Worm (Caenorhabditis elegans) whole organism, young adult: Measurements from ENCODE around the gene sru-38.

Experiments used
- B0035.1 ChIP-seq: sonication (generic microtip); optimal IDR thresholded peaks from 2 replicates; lab custom pipeline; 2016; ENCODE audit warnings: missing genetic modification characterization, mild to moderate bottlenecking, missing compliant biosample characterization, missing genotype, missing genetic modification reagents
- B0261.1 ChIP-seq: sonication (generic microtip); optimal IDR thresholded peaks from 2 replicates; lab custom pipeline; 2016; ENCODE audit warnings: mild to moderate bottlenecking, missing genetic modification characterization, moderate library complexity, missing compliant biosample characterization
- C06A6.2 ChIP-seq: fragments of 200-800 bp; sonication (Bioruptor generic); conservative IDR thresholded peaks from 2 replicates; pipeline ENCODE4 v1.3.6; 2022; ENCODE audit warnings: missing genetic modification characterization, missing compliant biosample characterization
- C17E4.6 ChIP-seq: fragments of 200-800 bp; sonication (Bioruptor generic); IDR thresholded peaks from 2 replicates; pipeline ENCODE4 v1.3.6; 2022; ENCODE audit warnings: missing genetic modification reagents, missing genetic modification characterization, missing compliant biosample characterization
- F33H1.4 ChIP-seq: fragments of 200-800 bp; sonication (Bioruptor generic); IDR thresholded peaks from 2 replicates; pipeline ENCODE4 v1.3.6; 2022; ENCODE audit warnings: missing genetic modification reagents, missing genetic modification characterization, missing compliant biosample characterization
- F57A8.1 ChIP-seq: fragments of 200-800 bp; sonication (Bioruptor generic); optimal IDR thresholded peaks from 2 replicates; lab custom pipeline; 2018; ENCODE audit warnings: mild to moderate bottlenecking, missing genetic modification characterization, moderate library complexity, missing compliant biosample characterization
- K11D2.4 ChIP-seq: fragments of 200-800 bp; sonication (Bioruptor generic); IDR thresholded peaks from 2 replicates; pipeline ENCODE4 v1.3.6; 2022; ENCODE audit warnings: missing genetic modification reagents, missing genetic modification characterization, missing compliant biosample characterization
- Y67H2A.10 ChIP-seq: fragments of 200-800 bp; sonication (Bioruptor generic); conservative IDR thresholded peaks from 2 replicates; pipeline ENCODE4 v1.3.6; 2022; ENCODE audit warnings: missing genetic modification reagents, missing genetic modification characterization, missing compliant biosample characterization
- ZK185.1 ChIP-seq: sonication (generic microtip); optimal IDR thresholded peaks from 2 replicates; lab custom pipeline; 2016; ENCODE audit warnings: mild to moderate bottlenecking, missing genetic modification characterization, missing compliant biosample characterization; ENCODE audit not compliant: poor library complexity, severe bottlenecking
- akir-1 ChIP-seq: fragments of 200-800 bp; sonication (Bioruptor generic); optimal IDR thresholded peaks from 2 replicates; lab custom pipeline; 2018; ENCODE audit warnings: mild to moderate bottlenecking, missing genetic modification characterization, moderate library complexity, missing compliant biosample characterization
- ama-1 ChIP-seq, 3 experiments: fragments of 150-350 bp in 1 of 3; sonication (generic microtip) in 2 of 3; optimal IDR thresholded peaks; 2 replicates each; lab custom pipeline; 2014 to 2018; ENCODE audit warnings: missing biosample characterization in 2 of 3, missing genetic modification characterization in 2 of 3, missing genetic modification reagents in 2 of 3
- atf-7 ChIP-seq: sonication (generic microtip); optimal IDR thresholded peaks from 2 replicates; lab custom pipeline; 2017; ENCODE audit warnings: mild to moderate bottlenecking, missing genetic modification characterization, missing compliant biosample characterization
- bed-1 ChIP-seq: fragments of 200-800 bp; sonication (Bioruptor generic); IDR thresholded peaks from 2 replicates; pipeline ENCODE4 v1.3.6; 2022; ENCODE audit warnings: missing genetic modification reagents, missing genetic modification characterization, missing compliant biosample characterization
- cebp-2 ChIP-seq: fragments of 200-800 bp; sonication (Bioruptor generic); IDR thresholded peaks from 2 replicates; pipeline ENCODE4 v1.3.6; 2022; ENCODE audit warnings: missing genetic modification characterization, missing compliant biosample characterization
- ceh-100 ChIP-seq: fragments of 200-800 bp; sonication (Bioruptor generic); IDR thresholded peaks from 2 replicates; pipeline ENCODE4 v1.3.6; 2022; ENCODE audit warnings: missing genetic modification reagents, missing genetic modification characterization, missing compliant biosample characterization
- ceh-58 ChIP-seq: fragments of 200-800 bp; sonication (Bioruptor generic); IDR thresholded peaks from 2 replicates; pipeline ENCODE4 v1.3.6; 2022; ENCODE audit warnings: missing genetic modification characterization, missing compliant biosample characterization
- die-1 ChIP-seq: sonication (generic microtip); optimal IDR thresholded peaks from 2 replicates; lab custom pipeline; 2016; ENCODE audit warnings: missing genotype, mild to moderate bottlenecking, missing genetic modification characterization, missing compliant biosample characterization
- efl-1 ChIP-seq: fragments of 150-350 bp; optimal IDR thresholded peaks from 2 replicates; lab custom pipeline; 2014; ENCODE audit warnings: missing biosample characterization, missing genetic modification reagents, missing genetic modification characterization
- egl-18 ChIP-seq: fragments of 200-800 bp; sonication (Bioruptor generic); IDR thresholded peaks from 2 replicates; pipeline ENCODE4 v1.3.6; 2022; ENCODE audit warnings: missing genetic modification reagents, missing genetic modification characterization, missing compliant biosample characterization
- gei-17 ChIP-seq: fragments of 200-800 bp; sonication (Bioruptor generic); optimal IDR thresholded peaks from 2 replicates; lab custom pipeline; 2018; ENCODE audit warnings: mild to moderate bottlenecking, missing genetic modification characterization, missing compliant biosample characterization
- him-1 ChIP-seq: sonication (generic microtip); optimal IDR thresholded peaks from 2 replicates; lab custom pipeline; 2016; ENCODE audit warnings: missing genotype, missing genetic modification reagents, missing genetic modification characterization, missing compliant biosample characterization
- hlh-26 ChIP-seq: fragments of 200-800 bp; sonication (Bioruptor generic); conservative IDR thresholded peaks from 2 replicates; pipeline ENCODE4 v1.3.6; 2022; ENCODE audit warnings: missing genetic modification reagents, missing genetic modification characterization, missing compliant biosample characterization
- hsf-1 ChIP-seq: fragments of 200-800 bp; sonication (Bioruptor generic); IDR thresholded peaks from 2 replicates; pipeline ENCODE4 v1.3.6; 2022; ENCODE audit warnings: missing genetic modification reagents, missing genetic modification characterization, missing compliant biosample characterization
- let-526 ChIP-seq: fragments of 200-800 bp; sonication (Bioruptor generic); IDR thresholded peaks from 2 replicates; pipeline ENCODE4 v1.3.6; 2022; ENCODE audit warnings: missing genetic modification reagents, missing genetic modification characterization, missing compliant biosample characterization
- lin-35 ChIP-seq, 3 experiments: fragments of 150-350 bp in 2 of 3; sonication (generic microtip) in 1 of 3; optimal IDR thresholded peaks; 2 replicates each; lab custom pipeline; 2014 to 2018; ENCODE audit warnings: missing biosample characterization in 3 of 3, missing genetic modification characterization in 3 of 3, missing genetic modification reagents in 3 of 3
- lir-1 ChIP-seq: fragments of 200-800 bp; sonication (Bioruptor generic); conservative IDR thresholded peaks from 2 replicates; pipeline ENCODE4 v1.3.6; 2022; ENCODE audit warnings: missing genetic modification reagents, missing genetic modification characterization, missing compliant biosample characterization
- madf-10 ChIP-seq: sonication (generic microtip); optimal IDR thresholded peaks from 2 replicates; lab custom pipeline; 2016; ENCODE audit warnings: mild to moderate bottlenecking, missing genetic modification characterization, missing compliant biosample characterization
- mel-28 ChIP-seq: sonication (generic microtip); optimal IDR thresholded peaks from 2 replicates; lab custom pipeline; 2016; ENCODE audit warnings: borderline replicate concordance, mild to moderate bottlenecking, missing genetic modification characterization, missing compliant biosample characterization
- nhr-80 ChIP-seq: sonication (generic microtip); optimal IDR thresholded peaks from 2 replicates; lab custom pipeline; 2016; ENCODE audit warnings: missing genetic modification characterization, missing compliant biosample characterization
- rec-8 ChIP-seq, 2 experiments: sonication (generic microtip); optimal IDR thresholded peaks; 2 replicates each; lab custom pipeline; 2016; ENCODE audit warnings: mild to moderate bottlenecking in 2 of 2, missing genetic modification characterization in 2 of 2, missing genetic modification reagents in 2 of 2, missing genotype in 2 of 2, missing biosample characterization in 1 of 2, missing compliant biosample characterization in 1 of 2, moderate library complexity in 1 of 2
- sdz-38 ChIP-seq: sonication (generic microtip); optimal IDR thresholded peaks from 2 replicates; lab custom pipeline; 2016; ENCODE audit warnings: missing genotype, missing genetic modification characterization, missing compliant biosample characterization
- sea-2 ChIP-seq: fragments of 200-800 bp; sonication (Bioruptor generic); IDR thresholded peaks from 2 replicates; pipeline ENCODE4 v1.3.6; 2022; ENCODE audit warnings: missing genetic modification characterization, missing compliant biosample characterization
- snpc-4 ChIP-seq, 5 experiments: fragments of 150-350 bp in 1 of 5; sonication (generic microtip) in 4 of 5; optimal IDR thresholded peaks; 2 replicates each; lab custom pipeline; 2014 to 2018; ENCODE audit warnings: missing genetic modification characterization in 5 of 5, missing biosample characterization in 3 of 5, antibody characterized with exemption in 2 of 5, mild to moderate bottlenecking in 2 of 5, missing compliant biosample characterization in 2 of 5, missing genotype in 2 of 5, moderate library complexity in 2 of 5, missing genetic modification reagents in 1 of 5
- somi-1 ChIP-seq: fragments of 200-800 bp; sonication (Bioruptor generic); optimal IDR thresholded peaks from 2 replicates; lab custom pipeline; 2018; ENCODE audit warnings: mild to moderate bottlenecking, missing genetic modification characterization, missing compliant biosample characterization
- xnd-1 ChIP-seq: sonication (generic microtip); optimal IDR thresholded peaks from 2 replicates; lab custom pipeline; 2016; ENCODE audit warnings: missing genotype, missing genetic modification reagents, missing genetic modification characterization, missing compliant biosample characterization
- ztf-25 ChIP-seq: fragments of 200-800 bp; sonication (Bioruptor generic); IDR thresholded peaks from 2 replicates; pipeline ENCODE4 v1.3.6; 2022; ENCODE audit warnings: missing genetic modification reagents, missing genetic modification characterization, missing compliant biosample characterization
- ztf-28 ChIP-seq: fragments of 200-800 bp; sonication (Bioruptor generic); IDR thresholded peaks from 2 replicates; pipeline ENCODE4 v1.3.6; 2022; ENCODE audit warnings: missing genetic modification reagents, missing genetic modification characterization, missing compliant biosample characterization

Gene sru-38

DNA sequence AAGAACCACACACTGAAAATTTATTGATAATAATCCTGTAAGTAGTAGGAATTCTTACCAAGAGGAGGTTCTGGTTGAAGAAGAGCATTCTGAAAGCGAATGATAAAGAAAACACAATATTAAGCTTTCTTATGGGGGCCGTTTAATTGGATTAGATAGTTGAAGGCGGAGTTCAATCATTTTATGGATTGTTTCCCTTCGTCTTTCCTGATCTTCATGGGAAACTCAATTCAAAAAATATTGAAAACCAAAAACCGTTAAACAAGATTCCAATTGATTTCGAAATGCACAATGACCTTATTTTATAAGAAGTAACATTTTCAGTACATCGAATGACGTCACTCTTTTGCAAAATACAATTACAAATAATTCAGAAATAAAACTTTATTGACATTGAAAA is 36.8 kb downstream of the sru-38 start, which contains the start of gene F46B6.13:
F46B6.13 (minus strand) TSS at position 101 of the 400 bp plus-strand sequence.
- TF ChIP-seq akir-1 (GFP tag; lab: Kevin White, UChicago) (no peak), F33H1.4 (GFP tag; lab: Robert Waterston, UW) (no peak), let-526 (GFP tag; lab: Robert Waterston, UW) (no peak), efl-1 (GFP tag; lab: Kevin White, UChicago) (no peak), hsf-1 (GFP tag; lab: Robert Waterston, UW) (no peak), F57A8.1 (no peak), rec-8 (tag; optimal IDR thresholded peaks at IDR 0.05; lab: Kevin White, UChicago) (no peak), xnd-1 (no peak), C06A6.2 (no peak), ceh-58 (GFP tag; lab: Robert Waterston, UW) (no peak), B0261.1 (tag; lab: Kevin White, UChicago) (no peak), atf-7 (no peak), B0035.1 (tag; lab: Kevin White, UChicago) (no peak), madf-10 (no peak), ama-1 (optimal IDR thresholded peaks at IDR 0.05; lab: Kevin White, UChicago) (no peak), ama-1 (GFP tag; optimal IDR thresholded peaks at IDR 0.05; lab: Kevin White, UChicago) (no peak), die-1 (tag; lab: Kevin White, UChicago) (no peak), sea-2 (GFP tag; lab: Robert Waterston, UW) (no peak), lir-1 (GFP tag; lab: Robert Waterston, UW) (no peak), cebp-2 (GFP tag; lab: Robert Waterston, UW) (no peak), C17E4.6 (GFP tag; lab: Robert Waterston, UW) (no peak)

DNA sequence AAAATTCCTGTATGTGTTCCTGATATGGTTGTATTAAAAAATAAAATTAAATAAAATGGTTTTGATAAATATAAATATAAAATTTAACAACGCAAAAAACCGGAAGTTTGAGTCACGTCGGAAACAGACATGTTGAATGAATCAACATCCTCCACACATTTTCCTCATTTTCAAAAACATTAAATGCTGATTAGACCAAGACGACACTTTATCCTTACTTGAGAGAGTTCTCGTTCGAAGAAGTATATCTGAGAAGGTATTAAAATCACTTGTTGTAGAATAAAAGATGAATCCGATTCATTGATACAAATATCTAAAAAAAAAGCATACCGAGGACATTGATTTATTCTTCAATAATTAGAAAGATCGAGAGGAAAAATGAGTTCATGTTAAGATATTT is 37.6 kb downstream of the sru-38 start:
- TF ChIP-seq C17E4.6 (GFP tag; lab: Robert Waterston, UW): no peak
- TF ChIP-seq lin-35 (GFP tag; optimal IDR thresholded peaks at IDR 0.05; lab: Kevin White, UChicago): no peak
- TF ChIP-seq egl-18 (GFP tag; lab: Robert Waterston, UW): no peak
- no peak for TF ChIP-seq cebp-2 (GFP tag; lab: Robert Waterston, UW)
- TF ChIP-seq die-1 (tag; lab: Kevin White, UChicago): no peak
- TF ChIP-seq bed-1 (GFP tag; lab: Robert Waterston, UW): no peak
- no peak for TF ChIP-seq F57A8.1
- TF ChIP-seq ZK185.1 (tag; lab: Kevin White, UChicago): no peak
- TF ChIP-seq mel-28 (tag; lab: Kevin White, UChicago): no peak
- TF ChIP-seq nhr-80 (tag; lab: Kevin White, UChicago): no peak
- TF ChIP-seq snpc-4 (GFP tag; optimal IDR thresholded peaks at IDR 0.05; lab: Kevin White, UChicago): no peak
- no peak for TF ChIP-seq snpc-4 (tag; optimal IDR thresholded peaks at IDR 0.05; lab: Kevin White, UChicago)
- TF ChIP-seq K11D2.4 (GFP tag; lab: Robert Waterston, UW): no peak
- no peak for TF ChIP-seq him-1 (tag; lab: Kevin White, UChicago)

DNA sequence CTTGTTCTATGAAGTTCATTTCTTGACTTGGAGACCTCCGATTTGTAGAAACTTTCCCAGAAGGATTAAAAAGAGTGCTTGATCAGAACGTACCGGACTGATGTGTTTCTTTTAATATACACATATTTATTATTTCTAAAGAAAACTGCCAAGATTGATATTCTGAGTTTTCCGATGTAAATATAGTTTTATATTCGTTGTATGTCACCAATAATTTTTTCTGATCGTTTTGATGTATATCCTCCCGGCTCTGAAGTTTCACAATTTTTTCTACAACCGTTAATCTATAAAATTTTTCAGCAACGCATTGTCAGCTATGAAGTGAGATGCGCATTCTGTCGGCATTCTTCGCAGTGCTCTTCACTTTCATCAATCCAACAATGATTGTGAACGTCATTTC is 39.3 kb downstream of the sru-38 start, which contains the start of gene F46B6.9:
F46B6.9 (plus strand) TSS at position 301 of the 400 bp plus-strand sequence.
- no peak for TF ChIP-seq ceh-100 (GFP tag; lab: Robert Waterston, UW)
- TF ChIP-seq hlh-26 (GFP tag; lab: Robert Waterston, UW): no peak
- no peak for TF ChIP-seq hsf-1 (GFP tag; lab: Robert Waterston, UW)
- no peak for TF ChIP-seq ztf-25 (GFP tag; lab: Robert Waterston, UW)
- no peak for TF ChIP-seq Y67H2A.10
- TF ChIP-seq gei-17 (GFP tag; lab: Kevin White, UChicago): no peak
- no peak for TF ChIP-seq ztf-28 (GFP tag; lab: Robert Waterston, UW)
- no peak for TF ChIP-seq sdz-38 (tag; lab: Kevin White, UChicago)
- TF ChIP-seq somi-1 (GFP tag; lab: Kevin White, UChicago): no peak
